Worm (Caenorhabditis elegans): ENCODE measurements around the gene dyn-1.

- no peak for TF ChIP-seq dve-1 (tag; optimal IDR thresholded peaks at IDR 0.05; ENCODE audit: insufficient read depth)
- no peak for TF ChIP-seq zag-1 (tag; optimal IDR thresholded peaks at IDR 0.05)
- no peak for TF ChIP-seq snpc-4 (tag; optimal IDR thresholded peaks at IDR 0.05)
- TF ChIP-seq ZK546.5 (tag; optimal IDR thresholded peaks at IDR 0.05) = no peak
- TF ChIP-seq ces-1 (GFP tag; optimal IDR thresholded peaks at IDR 0.05) = no peak
- TF ChIP-seq pha-4 (GFP tag; IDR thresholded peaks at IDR 0.05) = no peak
- TF ChIP-seq pha-4 (tag; optimal IDR thresholded peaks at IDR 0.05) = no peak
- no peak for TF ChIP-seq nhr-237 (tag; optimal IDR thresholded peaks at IDR 0.05)
These were observed 13.2 kb upstream of the dyn-1 start for ce11 chrX:15555529-15555928.
